Fruit fly (Drosophila melanogaster): ENCODE results near the gene CG32086.
A peak's percentile ranks its signal among the peaks of the same experiment; 100 is the strongest.

The CG32086 gene

dm6 chr3L:11561946-11562760 lies 21.7 kb downstream of the CG32086 start, which contains the start of the genes CG7394 and Mob2 (continued):
- TF ChIP-seq YL-1 (GFP tag; optimal IDR thresholded peaks at IDR 0.05), result peak; percentile 64
- peak; percentile 37 for TF ChIP-seq CG8089 (GFP tag; optimal IDR thresholded peaks at IDR 0.05)
- TF ChIP-seq CG6175 (GFP tag; IDR thresholded peaks at IDR 0.05), result peak; percentile 83
- peak; percentile 78 for TF ChIP-seq CG1603 (tag; optimal IDR thresholded peaks at IDR 0.05)
- TF ChIP-seq ab (GFP tag; optimal IDR thresholded peaks at IDR 0.05), result no peak
- peak; percentile 70 for TF ChIP-seq E2f2 (GFP tag; IDR thresholded peaks at IDR 0.05)
- TF ChIP-seq Antp (GFP tag; optimal IDR thresholded peaks at IDR 0.05), result peak; percentile 63
- TF ChIP-seq Dip3 (GFP tag; optimal IDR thresholded peaks at IDR 0.05), result peak; percentile 89
- peak in 1 of 2 experiments; percentile 55 for TF ChIP-seq Trl (optimal IDR thresholded peaks at IDR 0.05)
- TF ChIP-seq Trl (GFP tag; optimal IDR thresholded peaks at IDR 0.05), result peak; percentile 82
- peak; percentile 65 for TF ChIP-seq gsb-n (tag; optimal IDR thresholded peaks at IDR 0.05)
- TF ChIP-seq CG2712 (tag; optimal IDR thresholded peaks at IDR 0.05), result peak; percentile 89
- peak; percentile 90 for TF ChIP-seq Six4 (GFP tag; optimal IDR thresholded peaks at IDR 0.05)
- TF ChIP-seq CTCF (GFP tag; optimal IDR thresholded peaks at IDR 0.05), result peak; percentile 4
- peak; percentile 94 for TF ChIP-seq Xbp1 (GFP tag; optimal IDR thresholded peaks at IDR 0.05)
- peak; percentile 64 for TF ChIP-seq CG8944 (GFP tag; optimal IDR thresholded peaks at IDR 0.05)
- peak in 2 of 3 experiments; percentile 14 to 83 for TF ChIP-seq Stat92E (GFP tag; optimal IDR thresholded peaks at IDR 0.05)
- peak; percentile 85 for TF ChIP-seq Bteb2 (GFP tag; optimal IDR thresholded peaks at IDR 0.05)
- peak; percentile 90 for TF ChIP-seq phol (tag; optimal IDR thresholded peaks at IDR 0.05)
- peak; percentile 74 for TF ChIP-seq CG17568 (GFP tag; optimal IDR thresholded peaks at IDR 0.05)
- peak; percentile 84 for TF ChIP-seq CG7786 (GFP tag; optimal IDR thresholded peaks at IDR 0.05)
- peak; percentile 65 for TF ChIP-seq CG10959 (GFP tag; IDR thresholded peaks at IDR 0.05)
- TF ChIP-seq disco-r (GFP tag; optimal IDR thresholded peaks at IDR 0.05), result peak; percentile 20
- peak; percentile 14 for TF ChIP-seq nom (GFP tag; optimal IDR thresholded peaks at IDR 0.05)
- TF ChIP-seq Neu2 (GFP tag; optimal IDR thresholded peaks at IDR 0.05; ENCODE audit: borderline replicate concordance), result peak; percentile 60
- TF ChIP-seq CG18476 (GFP tag; optimal IDR thresholded peaks at IDR 0.05), result peak; percentile 81
- TF ChIP-seq usp (GFP tag; optimal IDR thresholded peaks at IDR 0.05), result no peak
- TF ChIP-seq jigr1 (GFP tag; IDR thresholded peaks at IDR 0.05), result peak; percentile 53; the same call in 1 of the 3 replicates
- peak; percentile 46 for TF ChIP-seq her (GFP tag; optimal IDR thresholded peaks at IDR 0.05)
- TF ChIP-seq Side (GFP tag; optimal IDR thresholded peaks at IDR 0.05), result peak; percentile 64
- TF ChIP-seq croc (GFP tag; conservative IDR thresholded peaks at IDR 0.05), result peak; percentile 64
- TF ChIP-seq CG10543 (GFP tag; optimal IDR thresholded peaks at IDR 0.05), result peak; percentile 89
- TF ChIP-seq CG30020 (tag; optimal IDR thresholded peaks at IDR 0.05), result peak; percentile 73
- peak; percentile 87 for TF ChIP-seq CG10209 (GFP tag; optimal IDR thresholded peaks at IDR 0.05)
- peak; percentile 71 for TF ChIP-seq CG5245 (GFP tag; optimal IDR thresholded peaks at IDR 0.05)
- TF ChIP-seq sug (tag; optimal IDR thresholded peaks at IDR 0.05), result peak; percentile 88
- TF ChIP-seq HLH4C (GFP tag; IDR thresholded peaks at IDR 0.05; ENCODE audit: partially characterized antibody), result peak; percentile 93
- TF ChIP-seq CG7372 (GFP tag; IDR thresholded peaks at IDR 0.05), result peak; percentile 90
- peak; percentile 44 for TF ChIP-seq sqz (GFP tag; optimal IDR thresholded peaks at IDR 0.05)
- peak; percentile 79; the same call in 2 of the 3 replicates for TF ChIP-seq otp (GFP tag; IDR thresholded peaks at IDR 0.05)
- TF ChIP-seq CkIIα-i1 (GFP tag; IDR thresholded peaks at IDR 0.05), result no peak
- TF ChIP-seq CG2199 (GFP tag; IDR thresholded peaks at IDR 0.05), result no peak
- peak; percentile 45 for TF ChIP-seq gt (GFP tag; IDR thresholded peaks at IDR 0.05)
- peak; percentile 88 for TF ChIP-seq slou (GFP tag; optimal IDR thresholded peaks at IDR 0.05)
- peak; percentile 79 for TF ChIP-seq Sox100B (GFP tag; optimal IDR thresholded peaks at IDR 0.05)
- peak; percentile 91 for TF ChIP-seq CG32772 (GFP tag; IDR thresholded peaks at IDR 0.05)
- TF ChIP-seq Lim3 (GFP tag; IDR thresholded peaks at IDR 0.05), result 0 out of 2 replicates have a peak, but pooled peaks have one; percentile 19
- TF ChIP-seq CG6689 (GFP tag; IDR thresholded peaks at IDR 0.05), result peak; percentile 90
- TF ChIP-seq btn (GFP tag; optimal IDR thresholded peaks at IDR 0.05), result peak; percentile 67
- peak; percentile 74 for TF ChIP-seq jumu (GFP tag; optimal IDR thresholded peaks at IDR 0.05)
